ENCODE assay signal across 1 worm cellular context in the genomic region with DNA sequence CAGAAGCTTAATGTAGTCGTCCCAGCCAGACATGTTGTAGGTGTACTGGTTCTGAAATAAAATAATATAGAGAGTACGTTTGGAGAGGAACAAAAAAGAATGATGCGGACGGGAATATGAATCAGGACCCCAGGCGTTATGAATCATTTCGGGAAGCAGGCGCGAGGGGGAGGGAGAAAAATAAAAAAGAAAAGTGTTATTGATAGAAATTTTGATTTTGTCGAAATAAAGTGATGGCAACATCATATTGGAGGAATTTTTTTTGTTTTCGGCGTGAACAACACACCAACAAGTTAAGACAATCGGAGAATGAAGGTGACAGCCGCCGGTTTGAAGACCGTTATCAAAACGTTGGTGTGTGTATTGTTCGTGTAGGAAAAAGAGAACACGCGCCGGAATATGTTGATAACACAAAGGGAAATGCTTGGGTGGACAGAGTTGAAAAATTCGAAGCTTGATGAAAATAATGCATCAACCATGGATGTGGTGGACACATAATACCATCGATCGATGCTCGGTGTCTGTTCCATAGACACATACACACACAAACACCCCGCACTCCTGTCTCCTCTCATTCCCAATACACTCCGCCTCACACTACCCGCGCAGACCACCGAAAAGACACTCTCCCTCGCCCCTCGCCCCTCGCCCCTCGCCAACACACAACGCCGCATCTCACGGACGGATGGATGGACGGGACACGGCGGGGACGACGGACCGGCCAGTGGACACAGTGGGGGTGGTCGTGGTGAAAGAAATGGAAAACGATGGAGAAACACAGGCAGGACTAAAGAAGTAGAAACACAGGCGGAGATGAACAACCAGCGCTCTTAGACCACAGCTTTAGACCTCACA.
TF ChIP-seq lines count a peak whose summit lies in the region.

A gene (minus strand): TSS at position 51 of the 855 bp plus-strand sequence.

TF ChIP-seq in whole organism, L4 larva, 104 proteins besides CTCF, POLR2A, EP300 and RAD21 (continued from another document):
- TF ChIP-seq R02D3.7 (tag; optimal IDR thresholded peaks at IDR 0.05; lab: Kevin White, UChicago) (no peak), ceh-20 (GFP tag; IDR thresholded peaks at IDR 0.05; lab: Robert Waterston, UW) (no peak), hlh-30 (tag; optimal IDR thresholded peaks at IDR 0.05; lab: Kevin White, UChicago; ENCODE audit: insufficient read depth) (no peak), sdz-12 (GFP tag; optimal IDR thresholded peaks at IDR 0.05; lab: Kevin White, UChicago) (no peak), tag-97 (GFP tag; IDR thresholded peaks at IDR 0.05; lab: Robert Waterston, UW) (no peak), hlh-11 (tag; optimal IDR thresholded peaks at IDR 0.05; lab: Kevin White, UChicago) (peak; percentile 63), set-16 (GFP tag; IDR thresholded peaks at IDR 0.05; lab: Robert Waterston, UW) (peak; percentile 94), nhr-237 (tag; optimal IDR thresholded peaks at IDR 0.05; lab: Kevin White, UChicago) (no peak), T26A8.4 (GFP tag; IDR thresholded peaks at IDR 0.05; lab: Robert Waterston, UW) (no peak), pha-4 (GFP tag; IDR thresholded peaks at IDR 0.05; lab: Robert Waterston, UW) (peak; percentile 5; the same call in 1 of the 2 replicates), pha-4 (tag; optimal IDR thresholded peaks at IDR 0.05; lab: Kevin White, UChicago) (no peak), hif-1 (tag; optimal IDR thresholded peaks at IDR 0.05; lab: Kevin White, UChicago) (peak in 1 of 2 experiments; percentile 32), lin-29 (GFP tag; IDR thresholded peaks at IDR 0.05; lab: Robert Waterston, UW) (peak; percentile 40; the same call in 1 of the 2 replicates), egl-43 (GFP tag; IDR thresholded peaks at IDR 0.05; lab: Robert Waterston, UW) (0 out of 2 replicates have a peak, but pooled peaks have one; percentile 72), ztf-11 (tag; optimal IDR thresholded peaks at IDR 0.05; lab: Kevin White, UChicago) (no peak), jun-1 (tag; optimal IDR thresholded peaks at IDR 0.05; lab: Kevin White, UChicago) (no peak), nhr-6 (tag; optimal IDR thresholded peaks at IDR 0.05; lab: Kevin White, UChicago) (no peak), ama-1 (optimal IDR thresholded peaks at IDR 0.05; lab: Kevin White, UChicago) (no peak), mep-1 (tag; optimal IDR thresholded peaks at IDR 0.05; lab: Kevin White, UChicago) (peak; percentile 33), duxl-1 (tag; optimal IDR thresholded peaks at IDR 0.05; lab: Kevin White, UChicago; ENCODE audit: poor library complexity) (no peak), Y75B8A.6 (GFP tag; IDR thresholded peaks at IDR 0.05; lab: Robert Waterston, UW) (no peak), fos-1 (tag; optimal IDR thresholded peaks at IDR 0.05; lab: Kevin White, UChicago) (no peak), zag-1 (tag; optimal IDR thresholded peaks at IDR 0.05; lab: Kevin White, UChicago) (no peak), F44E2.7 (GFP tag; IDR thresholded peaks at IDR 0.05; lab: Robert Waterston, UW) (no peak), snpc-1.2 (GFP tag; IDR thresholded peaks at IDR 0.05; lab: Robert Waterston, UW) (no peak), F26F4.8 (GFP tag; conservative IDR thresholded peaks at IDR 0.05; lab: Robert Waterston, UW) (no peak), pqm-1 (tag; optimal IDR thresholded peaks at IDR 0.05; lab: Kevin White, UChicago) (peak; percentile 38), attf-4 (tag; optimal IDR thresholded peaks at IDR 0.05; lab: Kevin White, UChicago) (no peak), nhr-11 (tag; optimal IDR thresholded peaks at IDR 0.05; lab: Kevin White, UChicago) (no peak), mxl-3 (GFP tag; optimal IDR thresholded peaks at IDR 0.05; lab: Kevin White, UChicago) (peak; percentile 85), dmd-9 (GFP tag; IDR thresholded peaks at IDR 0.05; lab: Robert Waterston, UW) (0 out of 2 replicates have a peak, but pooled peaks have one; percentile 32), daf-19 (GFP tag; conservative IDR thresholded peaks at IDR 0.05; lab: Robert Waterston, UW) (no peak), cey-2 (tag; optimal IDR thresholded peaks at IDR 0.05; lab: Kevin White, UChicago; ENCODE audit: borderline replicate concordance, insufficient read depth) (no peak), zfp-3 (GFP tag; conservative IDR thresholded peaks at IDR 0.05; lab: Robert Waterston, UW) (no peak), nhr-111 (GFP tag; optimal IDR thresholded peaks at IDR 0.05; lab: Kevin White, UChicago) (peak; percentile 14), unc-39 (tag; optimal IDR thresholded peaks at IDR 0.05; lab: Kevin White, UChicago) (no peak), saeg-2 (GFP tag; IDR thresholded peaks at IDR 0.05; lab: Robert Waterston, UW) (no peak), ceh-44 (GFP tag; IDR thresholded peaks at IDR 0.05; lab: Robert Waterston, UW) (no peak), mdl-1 (tag; optimal IDR thresholded peaks at IDR 0.05; lab: Kevin White, UChicago) (peak in 1 of 2 experiments; percentile 48), nhr-25 (tag; optimal IDR thresholded peaks at IDR 0.05; lab: Kevin White, UChicago; ENCODE audit: borderline replicate concordance, insufficient read depth) (no peak), ceh-28 (tag; optimal IDR thresholded peaks at IDR 0.05; lab: Kevin White, UChicago) (no peak), nhr-76 (tag; optimal IDR thresholded peaks at IDR 0.05; lab: Kevin White, UChicago) (no peak), lin-38 (GFP tag; IDR thresholded peaks at IDR 0.05; lab: Robert Waterston, UW) (no peak; the same call in 1 of the 2 replicates), aly-2 (tag; optimal IDR thresholded peaks at IDR 0.05; lab: Kevin White, UChicago) (no peak), hmg-1.1 (GFP tag; IDR thresholded peaks at IDR 0.05; lab: Robert Waterston, UW) (peak; percentile 69), fkh-10 (GFP tag; optimal IDR thresholded peaks at IDR 0.05; lab: Kevin White, UChicago) (no peak), ztf-7 (tag; optimal IDR thresholded peaks at IDR 0.05; lab: Kevin White, UChicago) (no peak), dpl-1 (GFP tag; optimal IDR thresholded peaks at IDR 0.05; lab: Kevin White, UChicago) (no peak), F10B5.3 (tag; optimal IDR thresholded peaks at IDR 0.05; lab: Kevin White, UChicago) (no peak), F49E8.2 (tag; optimal IDR thresholded peaks at IDR 0.05; lab: Kevin White, UChicago; ENCODE audit: borderline replicate concordance) (no peak), lin-39 (tag; optimal IDR thresholded peaks at IDR 0.05; lab: Kevin White, UChicago) (no peak), nhr-77 (tag; optimal IDR thresholded peaks at IDR 0.05; lab: Kevin White, UChicago) (no peak), nhr-102 (tag; optimal IDR thresholded peaks at IDR 0.05; lab: Kevin White, UChicago) (no peak), spr-3 (GFP tag; optimal IDR thresholded peaks at IDR 0.05; lab: Kevin White, UChicago) (no peak), lsy-2 (tag; optimal IDR thresholded peaks at IDR 0.05; lab: Kevin White, UChicago) (peak in 1 of 2 experiments; percentile 14)
